Fruit fly (Drosophila melanogaster): ENCODE data around the gene HtrA2.

DNA sequence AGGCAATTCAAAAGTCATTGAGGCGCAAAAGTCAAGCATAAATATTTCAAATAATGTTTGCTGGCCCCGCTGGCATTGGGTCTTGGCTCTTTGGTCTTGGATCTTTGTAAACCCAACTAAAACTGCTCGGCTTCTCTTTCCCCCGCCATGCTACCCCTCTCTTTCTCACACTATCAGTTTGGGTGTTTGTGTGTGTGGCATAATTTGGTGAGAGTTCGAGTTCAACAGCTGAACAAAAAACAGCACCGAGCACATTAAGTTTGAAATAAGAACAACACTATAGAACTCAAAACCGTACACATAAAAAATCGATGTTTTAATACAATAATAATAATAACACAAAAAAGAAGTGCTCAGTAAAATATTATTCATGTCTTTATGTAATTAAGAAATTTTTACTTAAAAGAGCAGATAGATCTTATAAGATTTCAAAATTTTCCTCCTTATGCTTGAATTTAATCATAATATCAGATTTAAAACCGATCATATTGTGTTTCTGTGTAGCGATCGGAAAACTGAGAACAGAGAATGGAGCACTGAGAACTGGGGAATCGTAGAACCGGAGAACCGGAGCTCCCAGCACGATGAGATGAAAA lies 33.0 kb downstream of the HtrA2 start:
- TF ChIP-seq Ets98B (GFP tag; IDR thresholded peaks at IDR 0.05) (no peak), CG8159 (tag; optimal IDR thresholded peaks at IDR 0.05) (peak; percentile 12), fd96Ca (GFP tag; IDR thresholded peaks at IDR 0.05) (no peak), CG4496 (GFP tag; IDR thresholded peaks at IDR 0.05) (no peak), CG15710 (tag; optimal IDR thresholded peaks at IDR 0.05) (no peak), Snoo (tag; optimal IDR thresholded peaks at IDR 0.05) (no peak), CG34367 (tag; optimal IDR thresholded peaks at IDR 0.05) (no peak), CG13204 (GFP tag; optimal IDR thresholded peaks at IDR 0.05) (no peak), Pif1B (GFP tag; optimal IDR thresholded peaks at IDR 0.05) (no peak)

Data from whole organism, pupa.